Fruit fly (Drosophila melanogaster) whole organism, larva: ENCODE measurements around the gene Rpt6.

Experiments used
- noc ChIP-seq: fragments of 200-800 bp; sonication (Bioruptor generic); optimal IDR thresholded peaks from 3 replicates; lab custom pipeline; 2019; ENCODE audit warnings: missing biosample characterization, mild to moderate bottlenecking, missing genetic modification characterization, moderate library complexity

The Rpt6 gene

dm6 chrX:21315852-21316251 is at the start of gene Rpt6:
Gene Rpt6, plus strand, starts transcription at chrX:21316052.
- TF ChIP-seq noc (tag; lab: Kevin White, UChicago): no peak

- no peak for TF ChIP-seq noc (tag; lab: Kevin White, UChicago)
Observed at dm6 chrX:21276494-21276893, 39.4 kb upstream of the Rpt6 start.

dm6 chrX:21279311-21279890 is 36.5 kb upstream of the Rpt6 start:
- TF ChIP-seq noc (tag; lab: Kevin White, UChicago): no peak

dm6 chrX:21280629-21281028 is 35.2 kb upstream of the Rpt6 start:
- peak; percentile 33 for TF ChIP-seq noc (tag; lab: Kevin White, UChicago)

- peak; percentile 2 for TF ChIP-seq noc (tag; lab: Kevin White, UChicago)
Observed at dm6 chrX:21281039-21281911, 34.6 kb upstream of the Rpt6 start, which contains the start of gene Mnr. Gene Mnr, minus strand, starts transcription at chrX:21281171.

dm6 chrX:21282035-21282434 is 33.8 kb upstream of the Rpt6 start:
- TF ChIP-seq noc (tag; lab: Kevin White, UChicago): no peak

dm6 chrX:21285001-21285400 is 30.9 kb upstream of the Rpt6 start, which contains the start of gene CG1494:
Gene CG1494, plus strand, starts transcription at chrX:21285301.
- TF ChIP-seq noc (tag; lab: Kevin White, UChicago): no peak

dm6 chrX:21306485-21307142 is 9.2 kb upstream of the Rpt6 start, which contains the start of gene Abca3:
Gene Abca3, minus strand, starts transcription at chrX:21306665.
- TF ChIP-seq noc (tag; lab: Kevin White, UChicago): peak; percentile 81

- no peak for TF ChIP-seq noc (tag; lab: Kevin White, UChicago)
Observed at dm6 chrX:21317422-21317821, 1.6 kb downstream of the Rpt6 start, which contains the start of gene CG1801. Gene CG1801, minus strand, starts transcription at chrX:21317522.

- TF ChIP-seq noc (tag; lab: Kevin White, UChicago): peak; percentile 90
Observed at dm6 chrX:21319202-21319772, 3.4 kb downstream of the Rpt6 start, which contains the start of the genes SLIRP1 and anox. Gene SLIRP1, minus strand, starts transcription at chrX:21319296. Gene anox, minus strand, starts transcription at chrX:21319296.

dm6 chrX:21322289-21322981 is 6.6 kb downstream of the Rpt6 start:
- TF ChIP-seq noc (tag; lab: Kevin White, UChicago): no peak

dm6 chrX:21323171-21323695 is 7.4 kb downstream of the Rpt6 start:
- no peak for TF ChIP-seq noc (tag; lab: Kevin White, UChicago)

dm6 chrX:21323933-21324688 is 8.3 kb downstream of the Rpt6 start, which contains the start of the genes Dd and CG1486:
Gene Dd, minus strand, starts transcription at chrX:21324009.
Gene CG1486, plus strand, starts transcription at chrX:21324046.
- TF ChIP-seq noc (tag; lab: Kevin White, UChicago): no peak

dm6 chrX:21333135-21333534 is 17.3 kb downstream of the Rpt6 start:
- no peak for TF ChIP-seq noc (tag; lab: Kevin White, UChicago)
